Worm (Caenorhabditis elegans): Measurements from ENCODE around the gene K09A11.1.

K09A11.1 gene

DNA sequence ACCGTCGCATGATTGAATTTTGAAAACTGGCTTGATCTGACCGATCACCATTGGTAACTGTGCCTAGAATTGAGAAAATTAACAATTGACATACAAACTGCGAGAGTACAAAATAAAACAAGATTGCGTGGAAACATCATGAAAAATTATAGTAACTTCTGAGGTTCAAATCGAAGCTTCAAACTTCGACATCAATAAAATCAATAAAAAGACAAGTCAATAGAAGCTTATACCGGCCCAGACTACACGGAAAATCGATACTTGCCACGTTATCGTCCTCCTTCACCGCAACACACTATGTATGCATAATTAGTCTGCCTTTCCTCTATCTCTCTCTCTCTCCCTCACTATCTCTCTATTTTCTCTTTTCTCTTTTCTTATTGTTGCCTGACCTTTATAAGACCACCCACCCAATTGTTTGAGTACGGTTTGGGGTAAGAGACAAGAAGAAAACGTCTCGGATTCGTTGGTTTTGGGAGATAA is 35.6 kb upstream of the K09A11.1 start, which contains the start of gene skr-21:
Gene skr-21, minus strand, starts transcription at position 51 of the 483 bp plus-strand sequence.
- peak; percentile 40 for TF ChIP-seq tbx-2 (tag; optimal IDR thresholded peaks at IDR 0.05)
- no peak for TF ChIP-seq sox-4 (tag; optimal IDR thresholded peaks at IDR 0.05)
- peak; percentile 9 for TF ChIP-seq ceh-31 (tag; optimal IDR thresholded peaks at IDR 0.05)
- TF ChIP-seq elt-2 (tag; optimal IDR thresholded peaks at IDR 0.05) = peak; percentile 35
- TF ChIP-seq sox-2 (GFP tag; IDR thresholded peaks at IDR 0.05) = peak; percentile 45
- no peak for TF ChIP-seq ceh-9 (tag; optimal IDR thresholded peaks at IDR 0.05)
- TF ChIP-seq ceh-48 (tag; optimal IDR thresholded peaks at IDR 0.05) = peak; percentile 73
- TF ChIP-seq nfya-1 (tag; optimal IDR thresholded peaks at IDR 0.05) = peak; percentile 45

DNA sequence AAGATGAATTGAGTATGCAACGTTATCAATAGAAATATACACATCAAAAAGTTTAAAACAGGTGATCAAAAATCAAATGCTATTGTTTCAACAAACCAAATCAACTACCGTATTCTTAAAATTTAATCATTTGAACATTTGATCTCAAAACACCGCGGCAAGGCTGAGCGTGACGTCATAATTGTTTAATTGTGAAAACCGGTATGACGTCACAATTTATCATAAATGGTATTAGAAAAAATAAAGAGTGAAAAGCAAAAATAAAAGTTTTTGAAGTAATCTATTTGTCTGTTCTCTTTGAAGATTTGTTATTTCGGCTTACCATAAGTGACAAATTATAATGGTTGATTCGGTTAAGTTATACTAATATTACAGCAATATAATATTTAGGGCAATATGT is 34.5 kb upstream of the K09A11.1 start:
- TF ChIP-seq C08G9.2 (tag; optimal IDR thresholded peaks at IDR 0.05) (no peak), ets-4 (tag; optimal IDR thresholded peaks at IDR 0.05) (no peak), hlh-13 (GFP tag; optimal IDR thresholded peaks at IDR 0.05) (no peak), nfya-1 (tag; optimal IDR thresholded peaks at IDR 0.05) (no peak), hlh-8 (tag; optimal IDR thresholded peaks at IDR 0.05) (no peak), ceh-18 (tag; optimal IDR thresholded peaks at IDR 0.05) (no peak), ztf-16 (tag; optimal IDR thresholded peaks at IDR 0.05) (no peak), npax-4 (tag; optimal IDR thresholded peaks at IDR 0.05) (no peak), pros-1 (tag; optimal IDR thresholded peaks at IDR 0.05) (no peak), pha-2 (tag; optimal IDR thresholded peaks at IDR 0.05) (no peak), ama-1 (optimal IDR thresholded peaks at IDR 0.05) (no peak), elt-2 (tag; optimal IDR thresholded peaks at IDR 0.05) (no peak), K09A11.1 (tag; optimal IDR thresholded peaks at IDR 0.05; ENCODE audit: insufficient read depth) (no peak), C38D4.7 (GFP tag; optimal IDR thresholded peaks at IDR 0.05) (no peak), sdc-2 (tag; optimal IDR thresholded peaks at IDR 0.05) (no peak), unc-3 (GFP tag; conservative IDR thresholded peaks at IDR 0.05) (no peak), unc-3 (tag; optimal IDR thresholded peaks at IDR 0.05) (no peak)

DNA sequence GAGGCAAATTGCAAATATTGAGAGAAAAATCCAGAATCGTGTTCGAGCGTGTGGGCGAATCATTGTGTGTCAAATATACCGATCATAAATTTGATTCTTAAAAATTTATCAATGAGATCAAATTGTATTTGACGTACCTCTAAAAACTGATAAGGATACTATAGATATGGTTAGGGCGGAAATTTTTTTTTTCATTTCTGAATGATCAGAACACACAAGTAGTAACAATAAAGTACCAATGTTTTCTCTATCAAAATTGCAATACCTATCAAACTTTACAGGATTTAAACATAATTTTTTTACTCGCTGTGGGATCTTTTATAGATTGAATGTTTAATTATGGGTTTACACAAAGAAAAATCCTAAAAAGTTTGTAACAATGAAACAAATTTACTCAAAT is 30.0 kb upstream of the K09A11.1 start, which contains the start of gene bgnt-1.5:
Gene bgnt-1.5, minus strand, starts transcription at position 101 of the 400 bp plus-strand sequence.
- no peak for TF ChIP-seq hlh-30 (tag; optimal IDR thresholded peaks at IDR 0.05; ENCODE audit: insufficient read depth)
- no peak for TF ChIP-seq ceh-6 (GFP tag; optimal IDR thresholded peaks at IDR 0.05)
- TF ChIP-seq ahr-1 (tag; optimal IDR thresholded peaks at IDR 0.05) = no peak
- no peak for TF ChIP-seq eyg-1 (tag; optimal IDR thresholded peaks at IDR 0.05)
- no peak for TF ChIP-seq ceh-9 (tag; optimal IDR thresholded peaks at IDR 0.05)

DNA sequence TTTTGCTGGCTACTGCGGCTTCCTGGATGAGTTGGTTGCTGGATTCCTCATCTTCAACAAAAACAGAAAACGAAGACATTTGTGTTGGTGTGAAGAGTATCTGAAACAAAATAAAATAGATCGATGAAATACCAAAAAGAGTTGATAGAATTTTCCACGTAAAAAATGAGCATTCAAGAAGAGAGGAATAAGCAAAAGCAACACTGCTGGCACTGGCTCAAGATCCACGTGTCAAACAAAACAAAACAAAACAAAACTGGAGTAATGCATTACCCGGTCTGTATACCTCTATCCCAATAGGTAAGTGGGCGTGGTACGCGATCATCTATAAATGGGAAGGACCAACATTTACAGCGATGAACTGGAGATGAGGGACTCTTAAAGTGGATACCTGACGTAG is 27.4 kb upstream of the K09A11.1 start, which contains the start of gene K08H2.2:
Gene K08H2.2, minus strand, starts transcription at position 101 of the 400 bp plus-strand sequence.
- TF ChIP-seq fkh-6 (tag; optimal IDR thresholded peaks at IDR 0.05) (no peak), odd-2 (tag; optimal IDR thresholded peaks at IDR 0.05) (no peak)

DNA sequence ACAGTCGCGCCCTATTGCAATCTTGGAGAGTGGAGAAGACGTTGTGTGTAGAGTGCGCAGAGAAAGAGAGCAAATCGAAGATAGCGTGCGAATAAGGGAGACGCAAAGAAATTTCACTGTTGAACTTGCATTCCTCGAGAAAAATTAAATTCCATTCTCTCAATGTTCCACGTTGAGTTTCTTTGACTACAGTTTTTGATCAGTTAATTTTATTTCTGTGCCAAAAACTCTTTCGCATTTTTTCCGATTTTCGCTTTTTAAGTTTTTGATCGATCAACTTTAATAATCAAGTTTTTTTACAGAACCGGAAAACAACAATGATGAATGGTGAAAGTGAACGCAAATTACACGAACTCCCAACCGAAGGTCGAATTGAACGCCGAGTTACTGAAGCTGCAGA is 25.2 kb upstream of the K09A11.1 start, which contains the start of gene K08H2.3:
Gene K08H2.3, plus strand, starts transcription at position 301 of the 400 bp plus-strand sequence.
- TF ChIP-seq ceh-24 (tag; optimal IDR thresholded peaks at IDR 0.05) (no peak), ceh-48 (tag; optimal IDR thresholded peaks at IDR 0.05) (no peak), ceh-14 (tag; optimal IDR thresholded peaks at IDR 0.05) (no peak), nfya-1 (tag; optimal IDR thresholded peaks at IDR 0.05) (no peak), pha-4 (tag; optimal IDR thresholded peaks at IDR 0.05) (no peak), elt-4 (tag; optimal IDR thresholded peaks at IDR 0.05) (no peak), gmeb-2 (tag; optimal IDR thresholded peaks at IDR 0.05) (no peak), C08G9.2 (tag; optimal IDR thresholded peaks at IDR 0.05) (no peak), hlh-8 (tag; optimal IDR thresholded peaks at IDR 0.05) (no peak), F13H6.1 (tag; optimal IDR thresholded peaks at IDR 0.05) (no peak), tbx-2 (tag; optimal IDR thresholded peaks at IDR 0.05) (no peak), ref-2 (tag; optimal IDR thresholded peaks at IDR 0.05) (no peak), elt-2 (tag; optimal IDR thresholded peaks at IDR 0.05) (no peak), ceh-30 (tag; optimal IDR thresholded peaks at IDR 0.05) (no peak), ets-4 (tag; optimal IDR thresholded peaks at IDR 0.05) (no peak), ztf-16 (tag; optimal IDR thresholded peaks at IDR 0.05) (no peak), pat-9 (tag; optimal IDR thresholded peaks at IDR 0.05) (no peak), rnt-1 (tag; optimal IDR thresholded peaks at IDR 0.05) (no peak), pros-1 (tag; optimal IDR thresholded peaks at IDR 0.05) (no peak)

All from whole organism, late embryonic.